Fruit fly (Drosophila melanogaster) whole organism, pupa: ENCODE results near the gene CG11350.

Experiments used
- CG13204 ChIP-seq: fragments of 200-800 bp; sonication (Bioruptor generic); optimal IDR thresholded peaks from 2 replicates; lab custom pipeline; 2018; ENCODE audit warnings: missing biosample characterization, mild to moderate bottlenecking, missing genetic modification characterization, moderate library complexity
- CG15710 ChIP-seq: fragments of 200-800 bp; sonication (Bioruptor generic); optimal IDR thresholded peaks from 2 replicates; lab custom pipeline; 2018; ENCODE audit warnings: missing biosample characterization, mild to moderate bottlenecking, missing genetic modification characterization, moderate library complexity
- CG32121 ChIP-seq: fragments of 200-800 bp; sonication (Bioruptor generic); IDR thresholded peaks from 2 replicates; pipeline ENCODE4 v1.3.6; 2022; ENCODE audit warnings: missing biosample characterization, missing genetic modification characterization
- CG4496 ChIP-seq: fragments of 200-800 bp; sonication (Bioruptor generic); IDR thresholded peaks from 3 replicates; pipeline ENCODE4 v1.3.6; 2022; ENCODE audit warnings: missing biosample characterization, missing genetic modification characterization
- CG8159 ChIP-seq: fragments of 200-800 bp; sonication (Bioruptor generic); optimal IDR thresholded peaks from 3 replicates; lab custom pipeline; 2018; ENCODE audit warnings: missing biosample characterization, mild to moderate bottlenecking, missing genetic modification characterization, moderate library complexity
- D1 ChIP-seq: fragments of 200-800 bp; sonication (Bioruptor generic); optimal IDR thresholded peaks from 2 replicates; lab custom pipeline; 2018; ENCODE audit warnings: missing biosample characterization, mild to moderate bottlenecking, missing genetic modification characterization, moderate library complexity
- EcR ChIP-seq: fragments of 200-800 bp; sonication (Bioruptor generic); optimal IDR thresholded peaks from 3 replicates; lab custom pipeline; 2019; ENCODE audit warnings: missing biosample characterization, missing genetic modification characterization, mild to moderate bottlenecking, moderate library complexity, missing genetic modification reagents
- Pif1A ChIP-seq: fragments of 200-800 bp; sonication (Bioruptor generic); optimal IDR thresholded peaks from 3 replicates; lab custom pipeline; 2016; ENCODE audit warnings: missing biosample characterization, missing genetic modification characterization
- fd96Ca ChIP-seq: fragments of 200-800 bp; sonication (Bioruptor generic); IDR thresholded peaks from 3 replicates; pipeline ENCODE4 v1.3.6; 2022; ENCODE audit warnings: missing biosample characterization, missing genetic modification characterization

DNA sequence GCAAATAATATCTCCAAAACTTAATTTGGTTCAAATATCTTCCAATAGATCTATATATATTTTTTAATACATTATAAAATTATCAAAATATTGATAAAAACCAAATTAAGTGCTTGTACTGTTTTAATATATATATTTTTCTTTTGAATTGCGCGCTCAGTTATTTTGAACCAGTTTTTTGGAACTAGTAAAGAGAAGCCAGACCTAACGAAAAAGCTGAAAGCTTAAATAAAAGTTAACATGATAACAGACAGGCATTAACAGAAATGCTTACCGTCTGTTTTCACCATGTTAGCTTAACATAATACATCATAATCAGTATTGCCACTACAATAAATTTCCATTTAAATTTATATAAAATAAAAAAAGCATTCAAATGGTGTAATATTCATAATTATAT is 27.7 kb downstream of the CG11350 start:
- TF ChIP-seq fd96Ca (GFP tag; lab: Robert Waterston, UW): no peak
- TF ChIP-seq CG4496 (GFP tag; lab: Robert Waterston, UW): no peak
- no peak for TF ChIP-seq CG8159 (tag; lab: Kevin White, UChicago)
- no peak for TF ChIP-seq D1 (tag; lab: Kevin White, UChicago)
- no peak for TF ChIP-seq EcR (GFP tag; lab: Kevin White, UChicago)
- no peak for TF ChIP-seq CG13204
- no peak for TF ChIP-seq CG15710
- TF ChIP-seq CG32121 (GFP tag; lab: Robert Waterston, UW): no peak
- TF ChIP-seq Pif1A (GFP tag; lab: Kevin White, UChicago): no peak
